Fruit fly (Drosophila melanogaster) whole organism, prepupa: Measurements from ENCODE around the gene CG15547.

Experiments used
- CG16779 ChIP-seq: fragments of 200-800 bp; sonication (Bioruptor generic); optimal IDR thresholded peaks from 3 replicates; lab custom pipeline; 2017; ENCODE audit warnings: missing biosample characterization, mild to moderate bottlenecking, missing genetic modification characterization
- CG32006 ChIP-seq: fragments of 200-800 bp; sonication (Bioruptor generic); optimal IDR thresholded peaks from 3 replicates; lab custom pipeline; 2017; ENCODE audit warnings: missing biosample characterization, mild to moderate bottlenecking, missing genetic modification characterization
- CG6276 ChIP-seq: fragments of 200-800 bp; sonication (Bioruptor generic); optimal IDR thresholded peaks from 2 replicates; lab custom pipeline; 2017; ENCODE audit warnings: missing biosample characterization, mild to moderate bottlenecking, missing genetic modification characterization
- Hr38 ChIP-seq: sonication (Bioruptor generic); optimal IDR thresholded peaks from 2 replicates; lab custom pipeline; 2016; ENCODE audit warnings: missing biosample characterization, missing genetic modification characterization
- Sox15 ChIP-seq: fragments of 200-800 bp; sonication (Bioruptor generic); optimal IDR thresholded peaks from 3 replicates; lab custom pipeline; 2016; ENCODE audit warnings: missing biosample characterization, missing genetic modification characterization
- achi ChIP-seq: fragments of 200-800 bp; sonication (Bioruptor generic); optimal IDR thresholded peaks from 3 replicates; lab custom pipeline; 2016; ENCODE audit warnings: missing biosample characterization, missing genetic modification characterization
- fd59A ChIP-seq: fragments of 200-800 bp; sonication (Bioruptor generic); optimal IDR thresholded peaks from 2 replicates; lab custom pipeline; 2017; ENCODE audit warnings: missing biosample characterization, mild to moderate bottlenecking, missing genetic modification characterization, missing genetic modification reagents
- fkh ChIP-seq: fragments of 200-800 bp; sonication (Bioruptor generic); optimal IDR thresholded peaks from 3 replicates; lab custom pipeline; 2017; ENCODE audit warnings: missing biosample characterization, mild to moderate bottlenecking, missing genetic modification characterization, moderate library complexity
- salr ChIP-seq, 2 experiments: fragments of 200-800 bp; sonication (Bioruptor generic); optimal IDR thresholded peaks; 3 replicates each; lab custom pipeline; 2016 to 2018; ENCODE audit warnings: missing biosample characterization in 2 of 2, missing genetic modification characterization in 2 of 2, mild to moderate bottlenecking in 1 of 2

DNA sequence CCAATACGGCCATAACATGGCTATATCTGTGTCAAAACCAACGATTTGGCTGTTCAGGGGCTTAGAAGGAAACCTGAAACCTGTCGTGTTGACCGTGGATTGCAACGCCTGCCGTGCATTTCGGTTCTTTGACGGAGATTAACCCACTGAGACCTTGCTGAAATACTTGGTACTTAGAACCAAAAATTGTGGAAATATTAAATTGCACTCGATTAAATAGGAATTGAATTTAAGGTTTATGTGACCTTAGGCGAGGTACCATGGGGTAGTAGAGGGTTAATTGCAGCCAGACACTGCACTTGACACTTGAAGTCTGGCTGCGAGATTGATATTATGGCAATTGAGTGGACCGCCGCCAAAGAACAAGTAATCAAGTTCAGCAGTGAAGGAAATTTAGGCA is 6.7 kb upstream of the CG15547 start:
- no peak for TF ChIP-seq fd59A (GFP tag; lab: Kevin White, UChicago)
- no peak for TF ChIP-seq fkh (GFP tag; lab: Kevin White, UChicago)
- TF ChIP-seq Sox15 = peak; percentile 11
- TF ChIP-seq CG16779 (tag; lab: Kevin White, UChicago) = no peak
- no peak for TF ChIP-seq salr (GFP tag; optimal IDR thresholded peaks at IDR 0.05; lab: Kevin White, UChicago)
- no peak for TF ChIP-seq Hr38 (GFP tag; lab: Kevin White, UChicago)
- TF ChIP-seq CG6276 (GFP tag; lab: Kevin White, UChicago) = no peak
- peak; percentile 32 for TF ChIP-seq achi
- no peak for TF ChIP-seq CG32006
